Worm (Caenorhabditis elegans) whole organism, late embryonic: ENCODE data around the gene asah-2.

ENCODE experiments used
- C38D4.7 ChIP-seq: fragments of 200-800 bp; sonication (Bioruptor generic); optimal IDR thresholded peaks from 2 replicates; lab custom pipeline; 2018; ENCODE audit warnings: mild to moderate bottlenecking, missing genetic modification characterization, moderate library complexity, missing compliant biosample characterization
- F13H6.1 ChIP-seq: sonication (generic microtip); optimal IDR thresholded peaks from 2 replicates; lab custom pipeline; 2016; ENCODE audit warnings: missing genetic modification characterization, missing compliant biosample characterization
- K02D7.2 ChIP-seq: sonication (generic microtip); optimal IDR thresholded peaks from 2 replicates; lab custom pipeline; 2017; ENCODE audit warnings: mild to moderate bottlenecking, missing genetic modification characterization, missing compliant biosample characterization
- T23F11.4 ChIP-seq: fragments of 200-800 bp; sonication (Bioruptor generic); optimal IDR thresholded peaks from 2 replicates; lab custom pipeline; 2018; ENCODE audit warnings: mild to moderate bottlenecking, missing genetic modification characterization, missing compliant biosample characterization
- ahr-1 ChIP-seq: sonication (generic microtip); optimal IDR thresholded peaks from 2 replicates; lab custom pipeline; 2016; ENCODE audit warnings: missing genetic modification characterization, missing compliant biosample characterization
- ama-1 ChIP-seq: fragments of 150-350 bp; optimal IDR thresholded peaks from 2 replicates; lab custom pipeline; 2014
- ceh-14 ChIP-seq: sonication (generic microtip); optimal IDR thresholded peaks from 2 replicates; lab custom pipeline; 2016; ENCODE audit warnings: missing genotype, missing genetic modification characterization, missing compliant biosample characterization
- ceh-18 ChIP-seq: sonication (generic microtip); optimal IDR thresholded peaks from 2 replicates; lab custom pipeline; 2016; ENCODE audit warnings: missing genetic modification characterization, missing compliant biosample characterization
- ceh-19 ChIP-seq: fragments of 200-800 bp; sonication (Bioruptor generic); optimal IDR thresholded peaks from 2 replicates; lab custom pipeline; 2018; ENCODE audit warnings: mild to moderate bottlenecking, missing genetic modification characterization, missing compliant biosample characterization
- ceh-2 ChIP-seq: sonication (generic microtip); optimal IDR thresholded peaks from 2 replicates; lab custom pipeline; 2016; ENCODE audit warnings: missing genotype, missing genetic modification characterization, missing compliant biosample characterization
- ceh-30 ChIP-seq: fragments of 150-350 bp; optimal IDR thresholded peaks from 2 replicates; lab custom pipeline; 2014; ENCODE audit warnings: missing biosample characterization, missing genetic modification characterization
- ceh-31 ChIP-seq: sonication (generic microtip); optimal IDR thresholded peaks from 2 replicates; lab custom pipeline; 2016; ENCODE audit warnings: missing genetic modification characterization, missing compliant biosample characterization
- ceh-34 ChIP-seq: sonication (generic microtip); optimal IDR thresholded peaks from 2 replicates; lab custom pipeline; 2016; ENCODE audit warnings: mild to moderate bottlenecking, missing genetic modification characterization, missing compliant biosample characterization
- ceh-6 ChIP-seq: fragments of 200-800 bp; sonication (Bioruptor generic); optimal IDR thresholded peaks from 2 replicates; lab custom pipeline; 2018; ENCODE audit warnings: mild to moderate bottlenecking, missing genetic modification characterization, missing compliant biosample characterization
- ceh-9 ChIP-seq: sonication (generic microtip); optimal IDR thresholded peaks from 2 replicates; lab custom pipeline; 2016; ENCODE audit warnings: mild to moderate bottlenecking, missing genetic modification characterization, inconsistent platforms, missing compliant biosample characterization
- che-1 ChIP-seq: sonication (generic microtip); optimal IDR thresholded peaks from 2 replicates; lab custom pipeline; 2016; ENCODE audit warnings: mild to moderate bottlenecking, missing genetic modification characterization, missing compliant biosample characterization
- dmd-4 ChIP-seq: sonication (generic microtip); optimal IDR thresholded peaks from 2 replicates; lab custom pipeline; 2016; ENCODE audit warnings: borderline replicate concordance, missing genetic modification characterization, missing compliant biosample characterization
- dve-1 ChIP-seq: sonication (generic microtip); optimal IDR thresholded peaks from 2 replicates; lab custom pipeline; 2017; ENCODE audit warnings: antibody characterized with exemption, mild to moderate bottlenecking, missing genetic modification characterization, missing compliant biosample characterization
- ets-4 ChIP-seq: sonication (generic microtip); optimal IDR thresholded peaks from 2 replicates; lab custom pipeline; 2016; ENCODE audit warnings: missing genetic modification characterization, missing compliant biosample characterization
- eyg-1 ChIP-seq: sonication (generic microtip); optimal IDR thresholded peaks from 2 replicates; lab custom pipeline; 2016; ENCODE audit warnings: missing genotype, missing genetic modification characterization, missing compliant biosample characterization
- fax-1 ChIP-seq: sonication (generic microtip); optimal IDR thresholded peaks from 2 replicates; lab custom pipeline; 2016; ENCODE audit warnings: missing genotype, missing genetic modification characterization, missing compliant biosample characterization
- fkh-6 ChIP-seq: sonication (generic microtip); optimal IDR thresholded peaks from 2 replicates; lab custom pipeline; 2016; ENCODE audit warnings: missing genetic modification characterization, missing compliant biosample characterization
- gmeb-2 ChIP-seq: sonication (generic microtip); optimal IDR thresholded peaks from 2 replicates; lab custom pipeline; 2016; ENCODE audit warnings: missing genetic modification characterization, inconsistent platforms, missing compliant biosample characterization
- hlh-15 ChIP-seq: sonication (generic microtip); optimal IDR thresholded peaks from 2 replicates; lab custom pipeline; 2016; ENCODE audit warnings: missing genetic modification characterization, missing compliant biosample characterization
- hlh-6 ChIP-seq: sonication (generic microtip); optimal IDR thresholded peaks from 2 replicates; lab custom pipeline; 2016; ENCODE audit warnings: missing genotype, missing genetic modification characterization, missing compliant biosample characterization
- lim-6 ChIP-seq: sonication (generic microtip); optimal IDR thresholded peaks from 2 replicates; lab custom pipeline; 2016; ENCODE audit warnings: missing genetic modification characterization, missing compliant biosample characterization
- mec-3 ChIP-seq: sonication (generic microtip); optimal IDR thresholded peaks from 2 replicates; lab custom pipeline; 2016; ENCODE audit warnings: borderline replicate concordance, missing genetic modification characterization, missing compliant biosample characterization
- nfya-1 ChIP-seq: sonication (generic microtip); optimal IDR thresholded peaks from 2 replicates; lab custom pipeline; 2017; ENCODE audit warnings: missing genetic modification characterization, mild to moderate bottlenecking, missing compliant biosample characterization, antibody characterized with exemption, moderate library complexity
- nhr-11 ChIP-seq: fragments of 150-350 bp; optimal IDR thresholded peaks from 2 replicates; lab custom pipeline; 2014; ENCODE audit warnings: missing biosample characterization, missing genetic modification characterization
- npax-4 ChIP-seq: sonication (generic microtip); optimal IDR thresholded peaks from 2 replicates; lab custom pipeline; 2016; ENCODE audit warnings: missing genetic modification characterization, missing compliant biosample characterization
- odd-2 ChIP-seq: sonication (generic microtip); optimal IDR thresholded peaks from 2 replicates; lab custom pipeline; 2017; ENCODE audit warnings: antibody characterized with exemption, mild to moderate bottlenecking, missing genetic modification characterization, missing compliant biosample characterization
- pag-3 ChIP-seq: sonication (generic microtip); optimal IDR thresholded peaks from 2 replicates; lab custom pipeline; 2016; ENCODE audit warnings: missing compliant biosample characterization, missing genetic modification characterization, borderline replicate concordance
- pat-9 ChIP-seq: fragments of 200-800 bp; sonication (Bioruptor generic); optimal IDR thresholded peaks from 2 replicates; lab custom pipeline; 2018; ENCODE audit warnings: mild to moderate bottlenecking, missing genetic modification characterization, moderate library complexity, missing compliant biosample characterization
- pros-1 ChIP-seq: fragments of 150-350 bp; optimal IDR thresholded peaks from 2 replicates; lab custom pipeline; 2014; ENCODE audit warnings: missing biosample characterization, missing genetic modification reagents, missing genetic modification characterization
- ref-2 ChIP-seq: sonication (generic microtip); optimal IDR thresholded peaks from 2 replicates; lab custom pipeline; 2016; ENCODE audit warnings: missing genetic modification characterization, missing compliant biosample characterization
- sdc-2 ChIP-seq: sonication (generic microtip); optimal IDR thresholded peaks from 2 replicates; lab custom pipeline; 2016; ENCODE audit warnings: missing genotype, missing genetic modification characterization, missing compliant biosample characterization
- sox-2 ChIP-seq: fragments of 200-800 bp; sonication (Bioruptor generic); IDR thresholded peaks from 2 replicates; pipeline ENCODE4 v1.3.6; 2022; ENCODE audit warnings: missing genetic modification reagents, missing genetic modification characterization, missing compliant biosample characterization
- sox-4 ChIP-seq: sonication (generic microtip); optimal IDR thresholded peaks from 2 replicates; lab custom pipeline; 2017; ENCODE audit warnings: mild to moderate bottlenecking, missing genetic modification characterization, inconsistent platforms, missing compliant biosample characterization
- syd-9 ChIP-seq: sonication (generic microtip); optimal IDR thresholded peaks from 2 replicates; lab custom pipeline; 2016; ENCODE audit warnings: mild to moderate bottlenecking, missing genetic modification characterization, moderate library complexity, missing compliant biosample characterization
- tbx-2 ChIP-seq: sonication (generic microtip); optimal IDR thresholded peaks from 2 replicates; lab custom pipeline; 2016; ENCODE audit warnings: missing genetic modification characterization, missing compliant biosample characterization
- unc-3 ChIP-seq, 2 experiments: fragments of 200-800 bp in 1 of 2; sonication (Bioruptor generic) in 1 of 2; sonication (generic microtip) in 1 of 2; conservative IDR thresholded peaks in 1 of 2; optimal IDR thresholded peaks in 1 of 2; 2 replicates each; pipeline versions ENCODE4 v1.3.6 to Lab custom; 2016 to 2022; ENCODE audit warnings: missing compliant biosample characterization in 2 of 2, missing genetic modification characterization in 2 of 2, missing genetic modification reagents in 1 of 2
- unc-42 ChIP-seq: sonication (generic microtip); optimal IDR thresholded peaks from 2 replicates; lab custom pipeline; 2016; ENCODE audit warnings: missing genotype, missing genetic modification characterization, missing compliant biosample characterization
- unc-55 ChIP-seq: sonication (generic microtip); optimal IDR thresholded peaks from 2 replicates; lab custom pipeline; 2017; ENCODE audit warnings: missing biosample characterization, missing genetic modification reagents, missing genetic modification characterization
- unc-86 ChIP-seq: sonication (generic microtip); optimal IDR thresholded peaks from 2 replicates; lab custom pipeline; 2016; ENCODE audit warnings: missing genetic modification characterization, missing compliant biosample characterization
- ztf-16 ChIP-seq: sonication (generic microtip); optimal IDR thresholded peaks from 2 replicates; lab custom pipeline; 2017; ENCODE audit warnings: missing genetic modification characterization, missing compliant biosample characterization

The asah-2 gene

ce11 chrII:10116690-10117089 is 22.7 kb upstream of the asah-2 start:
- TF ChIP-seq fax-1 (tag; lab: Kevin White, UChicago) (no peak), sox-2 (GFP tag; lab: Robert Waterston, UW) (no peak), sdc-2 (no peak), C38D4.7 (GFP tag; lab: Kevin White, UChicago) (no peak), che-1 (tag; lab: Kevin White, UChicago) (no peak), ceh-14 (tag; lab: Kevin White, UChicago) (no peak), ceh-34 (no peak), ahr-1 (tag; lab: Kevin White, UChicago) (no peak), ceh-18 (tag; lab: Kevin White, UChicago) (no peak), ref-2 (tag; lab: Kevin White, UChicago) (no peak), odd-2 (tag; lab: Kevin White, UChicago) (no peak), ets-4 (tag; lab: Kevin White, UChicago) (no peak), pag-3 (no peak), npax-4 (tag; lab: Kevin White, UChicago) (no peak), ceh-31 (tag; lab: Kevin White, UChicago) (no peak), hlh-6 (tag; lab: Kevin White, UChicago) (no peak), mec-3 (tag; lab: Kevin White, UChicago) (no peak)

DNA sequence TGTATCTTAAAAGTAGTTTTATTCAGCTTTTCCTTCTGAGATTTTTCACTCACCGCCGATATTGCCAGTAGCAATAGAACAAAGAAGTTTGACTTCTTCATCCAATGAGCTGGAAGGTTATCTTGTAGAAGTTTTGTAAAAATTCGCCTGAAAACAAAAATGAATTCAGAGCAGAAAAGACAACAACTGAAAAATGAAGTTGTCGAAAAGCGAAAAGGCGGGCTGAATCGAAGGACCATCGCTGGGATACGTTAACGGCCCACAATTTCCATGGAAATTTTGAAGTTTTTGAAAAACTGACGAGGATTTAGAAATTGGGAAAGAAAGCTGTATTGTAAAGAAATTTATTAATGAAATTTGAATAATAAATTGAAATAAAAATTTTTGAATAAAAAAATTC is 17.7 kb upstream of the asah-2 start, which contains the start of gene lov-1:
Gene lov-1 (minus strand): TSS at position 101 of the 400 bp plus-strand sequence.
- TF ChIP-seq nfya-1 (no peak), ceh-2 (tag; lab: Kevin White, UChicago) (no peak), fax-1 (tag; lab: Kevin White, UChicago) (no peak), sox-2 (GFP tag; lab: Robert Waterston, UW) (no peak), unc-86 (tag; lab: Kevin White, UChicago) (no peak), gmeb-2 (tag; lab: Kevin White, UChicago) (no peak), fkh-6 (no peak), T23F11.4 (no peak), ceh-34 (no peak), tbx-2 (tag; lab: Kevin White, UChicago) (no peak), sdc-2 (no peak), unc-42 (tag; lab: Kevin White, UChicago) (no peak), ceh-9 (no peak), ets-4 (tag; lab: Kevin White, UChicago) (no peak), ahr-1 (tag; lab: Kevin White, UChicago) (no peak), sox-4 (no peak), eyg-1 (tag; lab: Kevin White, UChicago) (no peak)
- TF ChIP-seq, all 69 proteins: peak for 0

DNA sequence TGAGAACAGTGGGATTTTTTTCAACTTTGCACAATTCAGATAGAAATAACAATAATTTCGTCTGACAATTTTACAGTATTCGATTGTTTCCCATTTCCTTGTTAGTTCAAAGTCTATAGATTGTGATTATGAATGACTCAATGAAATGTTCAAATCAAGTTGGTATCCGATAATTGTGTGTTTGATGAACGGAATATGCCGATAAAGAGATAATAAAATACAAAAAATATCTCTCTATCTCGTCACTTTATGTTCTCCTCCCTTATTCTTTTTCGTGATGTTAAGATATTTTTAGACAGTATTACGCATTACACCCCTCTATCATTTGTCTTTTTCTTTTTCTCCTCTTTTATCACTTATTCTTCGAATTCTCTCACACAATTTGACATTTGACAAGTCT is 16.9 kb upstream of the asah-2 start, which contains the start of gene F27E5.7:
Gene F27E5.7 (plus strand): TSS at position 301 of the 400 bp plus-strand sequence.
- TF ChIP-seq mec-3 (tag; lab: Kevin White, UChicago) (no peak), pat-9 (tag; lab: Kevin White, UChicago) (no peak), syd-9 (tag; lab: Kevin White, UChicago) (no peak), ceh-30 (no peak), T23F11.4 (no peak), C38D4.7 (GFP tag; lab: Kevin White, UChicago) (no peak), fkh-6 (no peak), unc-86 (tag; lab: Kevin White, UChicago) (no peak), sdc-2 (no peak), gmeb-2 (tag; lab: Kevin White, UChicago) (no peak), dmd-4 (tag; lab: Kevin White, UChicago) (no peak), F13H6.1 (tag; lab: Kevin White, UChicago) (no peak), unc-55 (GFP tag; lab: Kevin White, UChicago) (no peak), ztf-16 (tag; lab: Kevin White, UChicago) (no peak), unc-42 (tag; lab: Kevin White, UChicago) (no peak), che-1 (tag; lab: Kevin White, UChicago) (no peak), nfya-1 (no peak), hlh-15 (no peak), ceh-31 (tag; lab: Kevin White, UChicago) (no peak)

DNA sequence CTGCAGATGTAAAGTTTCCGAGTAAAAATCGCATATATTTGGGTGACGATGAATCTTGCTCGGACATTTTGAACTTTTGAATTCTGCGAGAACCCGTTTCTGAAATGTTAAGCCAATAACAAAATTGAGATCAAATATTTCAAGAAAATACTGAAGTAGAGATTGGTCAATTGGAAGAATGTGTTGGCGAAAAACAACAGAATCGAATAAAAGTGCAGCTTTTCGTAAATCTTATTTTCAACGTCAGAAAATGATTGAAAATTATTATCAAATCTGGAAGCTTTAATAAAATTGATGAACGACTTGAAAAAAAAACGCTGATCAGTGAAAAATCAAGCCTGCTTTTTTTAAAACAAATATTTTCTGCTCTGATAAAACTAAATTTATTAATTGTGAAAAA is 12.0 kb upstream of the asah-2 start, which contains the start of gene F27E5.8:
Gene F27E5.8 (minus strand): TSS at position 101 of the 400 bp plus-strand sequence.
- no peak for TF ChIP-seq unc-3 (GFP tag; conservative IDR thresholded peaks at IDR 0.05; lab: Robert Waterston, UW)
- no peak for TF ChIP-seq unc-3 (tag; optimal IDR thresholded peaks at IDR 0.05; lab: Kevin White, UChicago)
- TF ChIP-seq tbx-2 (tag; lab: Kevin White, UChicago): no peak
- TF ChIP-seq ama-1 (lab: Kevin White, UChicago): no peak
- TF ChIP-seq K02D7.2 (tag; lab: Kevin White, UChicago): no peak
- no peak for TF ChIP-seq nfya-1
- TF ChIP-seq ceh-34: no peak
- TF ChIP-seq pros-1: no peak
- no peak for TF ChIP-seq nhr-11
- TF ChIP-seq ceh-9: no peak
- TF ChIP-seq ceh-31 (tag; lab: Kevin White, UChicago): no peak
- TF ChIP-seq ets-4 (tag; lab: Kevin White, UChicago): no peak
- TF ChIP-seq lim-6 (tag; lab: Kevin White, UChicago): no peak
- no peak for TF ChIP-seq dve-1 (tag; lab: Kevin White, UChicago)
- no peak for TF ChIP-seq ceh-19 (GFP tag; lab: Kevin White, UChicago)
- no peak for TF ChIP-seq ceh-6
- TF ChIP-seq ceh-2 (tag; lab: Kevin White, UChicago): no peak
